Fruit fly (Drosophila melanogaster): ENCODE measurements around the gene Blos4.

Blos4 gene

dm6 chr3L:10844548-10845530 is 34.0 kb upstream of the Blos4 start:
- TF ChIP-seq usp (GFP tag; optimal IDR thresholded peaks at IDR 0.05) (no peak), pan (optimal IDR thresholded peaks at IDR 0.05) (no peak), br (GFP tag; optimal IDR thresholded peaks at IDR 0.05) (no peak), Hr83 (GFP tag; optimal IDR thresholded peaks at IDR 0.05; ENCODE audit: poor library complexity, severe bottlenecking) (no peak), dsf (GFP tag; optimal IDR thresholded peaks at IDR 0.05; ENCODE audit: borderline replicate concordance) (no peak), CG32264 (GFP tag; optimal IDR thresholded peaks at IDR 0.05) (no peak), Mio (GFP tag; optimal IDR thresholded peaks at IDR 0.05) (no peak), psq (GFP tag; optimal IDR thresholded peaks at IDR 0.05) (peak; percentile 11), Vsx2 (GFP tag; optimal IDR thresholded peaks at IDR 0.05; ENCODE audit: partially characterized antibody) (no peak), HLH106 (tag; optimal IDR thresholded peaks at IDR 0.05) (no peak), Dif (GFP tag; optimal IDR thresholded peaks at IDR 0.05; ENCODE audit: partially characterized antibody) (peak; percentile 15), jim (GFP tag; optimal IDR thresholded peaks at IDR 0.05) (no peak), Dfd (GFP tag; optimal IDR thresholded peaks at IDR 0.05) (no peak), woc (GFP tag; optimal IDR thresholded peaks at IDR 0.05) (peak; percentile 45), Myc (optimal IDR thresholded peaks at IDR 0.05) (no peak), CrebA (GFP tag; optimal IDR thresholded peaks at IDR 0.05; ENCODE audit: borderline replicate concordance) (no peak), fru (GFP tag; optimal IDR thresholded peaks at IDR 0.05) (peak; percentile 34), Sp1 (GFP tag; optimal IDR thresholded peaks at IDR 0.05) (no peak), dmrt93B (GFP tag; optimal IDR thresholded peaks at IDR 0.05) (no peak), ey (GFP tag; optimal IDR thresholded peaks at IDR 0.05) (peak; percentile 39), CG9705 (GFP tag; optimal IDR thresholded peaks at IDR 0.05) (no peak), Abd-B (GFP tag; optimal IDR thresholded peaks at IDR 0.05) (no peak), tai (GFP tag; optimal IDR thresholded peaks at IDR 0.05) (no peak), dl (GFP tag; optimal IDR thresholded peaks at IDR 0.05; ENCODE audit: insufficient read depth in 1 of 2, partially characterized antibody in 2 of 2) (no peak), lola (GFP tag; optimal IDR thresholded peaks at IDR 0.05) (no peak), foxo (GFP tag; optimal IDR thresholded peaks at IDR 0.05) (peak in 1 of 2 experiments; percentile 52), GATAd (GFP tag; optimal IDR thresholded peaks at IDR 0.05) (no peak), OdsH (GFP tag; optimal IDR thresholded peaks at IDR 0.05) (peak; percentile 11), Jra (GFP tag; optimal IDR thresholded peaks at IDR 0.05) (no peak), brk (GFP tag; optimal IDR thresholded peaks at IDR 0.05) (no peak), sage (GFP tag; optimal IDR thresholded peaks at IDR 0.05) (no peak), rgr (GFP tag; optimal IDR thresholded peaks at IDR 0.05) (peak; percentile 25), sv (GFP tag; optimal IDR thresholded peaks at IDR 0.05) (no peak), Rel (GFP tag; optimal IDR thresholded peaks at IDR 0.05) (no peak), Rel (tag; optimal IDR thresholded peaks at IDR 0.05) (no peak), h (GFP tag; optimal IDR thresholded peaks at IDR 0.05) (no peak), Hnf4 (GFP tag; optimal IDR thresholded peaks at IDR 0.05) (no peak), N (GFP tag; optimal IDR thresholded peaks at IDR 0.05) (no peak), Hr78 (GFP tag; optimal IDR thresholded peaks at IDR 0.05) (no peak)

dm6 chr3L:10845758-10846157 is 33.1 kb upstream of the Blos4 start:
- TF ChIP-seq sage (GFP tag; optimal IDR thresholded peaks at IDR 0.05) (no peak), woc (GFP tag; optimal IDR thresholded peaks at IDR 0.05) (no peak), foxo (GFP tag; optimal IDR thresholded peaks at IDR 0.05) (no peak), N (GFP tag; optimal IDR thresholded peaks at IDR 0.05) (no peak), dmrt93B (GFP tag; optimal IDR thresholded peaks at IDR 0.05) (no peak), Dfd (GFP tag; optimal IDR thresholded peaks at IDR 0.05) (no peak), OdsH (GFP tag; optimal IDR thresholded peaks at IDR 0.05) (no peak), tai (GFP tag; optimal IDR thresholded peaks at IDR 0.05) (no peak), fru (GFP tag; optimal IDR thresholded peaks at IDR 0.05) (no peak), jim (GFP tag; optimal IDR thresholded peaks at IDR 0.05) (no peak), br (GFP tag; optimal IDR thresholded peaks at IDR 0.05) (no peak), brk (GFP tag; optimal IDR thresholded peaks at IDR 0.05) (no peak)
